Worm (Caenorhabditis elegans) whole organism, late embryonic: ENCODE results near the gene arrd-6.
A peak's percentile ranks its signal among the peaks of the same experiment; 100 is the strongest.

ENCODE experiments used
- C08G9.2 ChIP-seq: sonication (generic microtip); optimal IDR thresholded peaks from 2 replicates; lab custom pipeline; 2016; ENCODE audit warnings: mild to moderate bottlenecking, missing genetic modification characterization, moderate library complexity, missing compliant biosample characterization
- C38D4.7 ChIP-seq: fragments of 200-800 bp; sonication (Bioruptor generic); optimal IDR thresholded peaks from 2 replicates; lab custom pipeline; 2018; ENCODE audit warnings: mild to moderate bottlenecking, missing genetic modification characterization, moderate library complexity, missing compliant biosample characterization
- F13H6.1 ChIP-seq: sonication (generic microtip); optimal IDR thresholded peaks from 2 replicates; lab custom pipeline; 2016; ENCODE audit warnings: missing genetic modification characterization, missing compliant biosample characterization
- K02D7.2 ChIP-seq: sonication (generic microtip); optimal IDR thresholded peaks from 2 replicates; lab custom pipeline; 2017; ENCODE audit warnings: mild to moderate bottlenecking, missing genetic modification characterization, missing compliant biosample characterization
- Y22D7AL.16 ChIP-seq: sonication (generic microtip); optimal IDR thresholded peaks from 2 replicates; lab custom pipeline; 2016; ENCODE audit warnings: missing genetic modification characterization, missing compliant biosample characterization
- ahr-1 ChIP-seq: sonication (generic microtip); optimal IDR thresholded peaks from 2 replicates; lab custom pipeline; 2016; ENCODE audit warnings: missing genetic modification characterization, missing compliant biosample characterization
- ama-1 ChIP-seq: fragments of 150-350 bp; optimal IDR thresholded peaks from 2 replicates; lab custom pipeline; 2014
- ceh-18 ChIP-seq: sonication (generic microtip); optimal IDR thresholded peaks from 2 replicates; lab custom pipeline; 2016; ENCODE audit warnings: missing genetic modification characterization, missing compliant biosample characterization
- ceh-2 ChIP-seq: sonication (generic microtip); optimal IDR thresholded peaks from 2 replicates; lab custom pipeline; 2016; ENCODE audit warnings: missing genotype, missing genetic modification characterization, missing compliant biosample characterization
- ceh-24 ChIP-seq: sonication (generic microtip); optimal IDR thresholded peaks from 2 replicates; lab custom pipeline; 2016; ENCODE audit warnings: mild to moderate bottlenecking, missing genetic modification characterization, missing compliant biosample characterization
- ceh-30 ChIP-seq: fragments of 150-350 bp; optimal IDR thresholded peaks from 2 replicates; lab custom pipeline; 2014; ENCODE audit warnings: missing biosample characterization, missing genetic modification characterization
- ceh-31 ChIP-seq: sonication (generic microtip); optimal IDR thresholded peaks from 2 replicates; lab custom pipeline; 2016; ENCODE audit warnings: missing genetic modification characterization, missing compliant biosample characterization
- ceh-45 ChIP-seq: fragments of 200-800 bp; sonication (Bioruptor generic); IDR thresholded peaks from 2 replicates; pipeline ENCODE4 v1.3.6; 2022; ENCODE audit warnings: missing genetic modification reagents, missing genetic modification characterization, missing compliant biosample characterization
- ceh-48 ChIP-seq: sonication (generic microtip); optimal IDR thresholded peaks from 2 replicates; lab custom pipeline; 2016; ENCODE audit warnings: missing genetic modification characterization, inconsistent platforms, missing compliant biosample characterization
- che-1 ChIP-seq: sonication (generic microtip); optimal IDR thresholded peaks from 2 replicates; lab custom pipeline; 2016; ENCODE audit warnings: mild to moderate bottlenecking, missing genetic modification characterization, missing compliant biosample characterization
- dve-1 ChIP-seq: sonication (generic microtip); optimal IDR thresholded peaks from 2 replicates; lab custom pipeline; 2017; ENCODE audit warnings: antibody characterized with exemption, mild to moderate bottlenecking, missing genetic modification characterization, missing compliant biosample characterization
- elt-4 ChIP-seq: sonication (generic microtip); optimal IDR thresholded peaks from 2 replicates; lab custom pipeline; 2016; ENCODE audit warnings: missing genetic modification characterization, missing compliant biosample characterization
- fax-1 ChIP-seq: sonication (generic microtip); optimal IDR thresholded peaks from 2 replicates; lab custom pipeline; 2016; ENCODE audit warnings: missing genotype, missing genetic modification characterization, missing compliant biosample characterization
- gmeb-2 ChIP-seq: sonication (generic microtip); optimal IDR thresholded peaks from 2 replicates; lab custom pipeline; 2016; ENCODE audit warnings: missing genetic modification characterization, inconsistent platforms, missing compliant biosample characterization
- hlh-13 ChIP-seq: fragments of 200-800 bp; sonication (Bioruptor generic); optimal IDR thresholded peaks from 2 replicates; lab custom pipeline; 2018; ENCODE audit warnings: mild to moderate bottlenecking, missing genetic modification characterization, missing compliant biosample characterization
- lin-11 ChIP-seq: fragments of 200-800 bp; sonication (Bioruptor generic); optimal IDR thresholded peaks from 2 replicates; lab custom pipeline; 2018; ENCODE audit warnings: mild to moderate bottlenecking, missing genetic modification characterization, missing compliant biosample characterization
- madf-2 ChIP-seq: sonication (generic microtip); optimal IDR thresholded peaks from 2 replicates; lab custom pipeline; 2017; ENCODE audit warnings: missing genetic modification characterization, missing compliant biosample characterization
- nfya-1 ChIP-seq: sonication (generic microtip); optimal IDR thresholded peaks from 2 replicates; lab custom pipeline; 2017; ENCODE audit warnings: missing genetic modification characterization, mild to moderate bottlenecking, missing compliant biosample characterization, antibody characterized with exemption, moderate library complexity
- nhr-11 ChIP-seq: fragments of 150-350 bp; optimal IDR thresholded peaks from 2 replicates; lab custom pipeline; 2014; ENCODE audit warnings: missing biosample characterization, missing genetic modification characterization
- npax-4 ChIP-seq: sonication (generic microtip); optimal IDR thresholded peaks from 2 replicates; lab custom pipeline; 2016; ENCODE audit warnings: missing genetic modification characterization, missing compliant biosample characterization
- pat-9 ChIP-seq: fragments of 200-800 bp; sonication (Bioruptor generic); optimal IDR thresholded peaks from 2 replicates; lab custom pipeline; 2018; ENCODE audit warnings: mild to moderate bottlenecking, missing genetic modification characterization, moderate library complexity, missing compliant biosample characterization
- pros-1 ChIP-seq: fragments of 150-350 bp; optimal IDR thresholded peaks from 2 replicates; lab custom pipeline; 2014; ENCODE audit warnings: missing biosample characterization, missing genetic modification reagents, missing genetic modification characterization
- rnt-1 ChIP-seq: sonication (generic microtip); optimal IDR thresholded peaks from 2 replicates; lab custom pipeline; 2016; ENCODE audit warnings: missing genetic modification characterization, missing compliant biosample characterization
- sdc-2 ChIP-seq: sonication (generic microtip); optimal IDR thresholded peaks from 2 replicates; lab custom pipeline; 2016; ENCODE audit warnings: missing genotype, missing genetic modification characterization, missing compliant biosample characterization
- sox-2 ChIP-seq: fragments of 200-800 bp; sonication (Bioruptor generic); IDR thresholded peaks from 2 replicates; pipeline ENCODE4 v1.3.6; 2022; ENCODE audit warnings: missing genetic modification reagents, missing genetic modification characterization, missing compliant biosample characterization
- sox-4 ChIP-seq: sonication (generic microtip); optimal IDR thresholded peaks from 2 replicates; lab custom pipeline; 2017; ENCODE audit warnings: mild to moderate bottlenecking, missing genetic modification characterization, inconsistent platforms, missing compliant biosample characterization
- syd-9 ChIP-seq: sonication (generic microtip); optimal IDR thresholded peaks from 2 replicates; lab custom pipeline; 2016; ENCODE audit warnings: mild to moderate bottlenecking, missing genetic modification characterization, moderate library complexity, missing compliant biosample characterization
- tbx-2 ChIP-seq: sonication (generic microtip); optimal IDR thresholded peaks from 2 replicates; lab custom pipeline; 2016; ENCODE audit warnings: missing genetic modification characterization, missing compliant biosample characterization
- tbx-7 ChIP-seq: sonication (generic microtip); optimal IDR thresholded peaks from 2 replicates; lab custom pipeline; 2016; ENCODE audit warnings: missing genotype, missing genetic modification characterization, missing compliant biosample characterization
- ttx-3 ChIP-seq: sonication (generic microtip); optimal IDR thresholded peaks from 2 replicates; lab custom pipeline; 2016; ENCODE audit warnings: missing genetic modification reagents, missing genetic modification characterization, missing compliant biosample characterization
- unc-42 ChIP-seq: sonication (generic microtip); optimal IDR thresholded peaks from 2 replicates; lab custom pipeline; 2016; ENCODE audit warnings: missing genotype, missing genetic modification characterization, missing compliant biosample characterization
- zip-5 ChIP-seq: sonication (generic microtip); optimal IDR thresholded peaks from 2 replicates; lab custom pipeline; 2016; ENCODE audit warnings: missing genetic modification characterization, missing compliant biosample characterization
- ztf-16 ChIP-seq: sonication (generic microtip); optimal IDR thresholded peaks from 2 replicates; lab custom pipeline; 2017; ENCODE audit warnings: missing genetic modification characterization, missing compliant biosample characterization

arrd-6 gene

DNA sequence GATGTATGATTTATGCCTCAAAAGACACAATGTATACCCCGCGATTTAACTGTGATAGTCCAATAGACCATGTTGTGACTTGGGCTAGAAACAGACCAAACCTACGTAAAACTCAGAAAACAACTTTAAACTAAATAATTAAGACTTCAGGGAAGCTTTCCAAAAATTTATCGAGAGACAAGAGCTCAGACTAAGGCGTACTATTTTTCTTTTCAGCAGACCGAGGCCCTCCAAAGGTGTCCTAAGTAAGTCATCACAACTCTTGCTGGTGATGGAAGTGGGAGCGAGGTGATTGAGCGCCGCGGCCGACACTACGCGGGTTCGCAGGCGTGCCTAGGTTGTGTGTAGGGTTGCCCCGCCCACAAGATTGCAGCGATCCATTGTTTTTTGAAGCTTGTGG, 24.5 kb downstream of the arrd-6 start:
- TF ChIP-seq che-1 (tag; lab: Kevin White, UChicago) (no peak), nfya-1 (tag; lab: Kevin White, UChicago) (no peak), ama-1 (lab: Kevin White, UChicago) (peak; percentile 68), tbx-7 (no peak), ceh-30 (tag; lab: Kevin White, UChicago) (no peak), C08G9.2 (peak; percentile 18), unc-42 (tag; lab: Kevin White, UChicago) (no peak), lin-11 (tag; lab: Kevin White, UChicago) (no peak), K02D7.2 (tag; lab: Kevin White, UChicago) (no peak), sox-4 (tag; lab: Kevin White, UChicago) (no peak)
- TF ChIP-seq, all 69 proteins: peak for 2

DNA sequence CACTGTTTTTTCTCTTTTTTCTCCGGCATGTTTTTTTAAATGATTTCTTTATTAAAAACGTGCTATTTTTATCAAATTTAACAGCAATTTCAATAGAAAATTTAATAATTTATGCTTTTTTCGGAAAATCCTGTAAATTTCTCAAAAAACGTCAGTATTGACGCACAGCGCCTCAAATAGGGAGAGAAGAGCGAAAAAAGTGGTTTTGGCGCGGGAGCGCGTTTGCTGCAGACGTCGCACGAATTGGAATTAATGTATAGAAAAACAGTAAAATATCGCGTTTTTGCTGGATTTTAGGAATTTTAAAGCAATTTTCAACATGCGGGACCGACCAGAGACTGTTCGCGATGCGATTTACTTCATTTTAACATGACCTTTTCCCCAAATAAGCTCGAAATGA, 26.4 kb downstream of the arrd-6 start:
- peak; percentile 13 for TF ChIP-seq ceh-31 (tag; lab: Kevin White, UChicago)

DNA sequence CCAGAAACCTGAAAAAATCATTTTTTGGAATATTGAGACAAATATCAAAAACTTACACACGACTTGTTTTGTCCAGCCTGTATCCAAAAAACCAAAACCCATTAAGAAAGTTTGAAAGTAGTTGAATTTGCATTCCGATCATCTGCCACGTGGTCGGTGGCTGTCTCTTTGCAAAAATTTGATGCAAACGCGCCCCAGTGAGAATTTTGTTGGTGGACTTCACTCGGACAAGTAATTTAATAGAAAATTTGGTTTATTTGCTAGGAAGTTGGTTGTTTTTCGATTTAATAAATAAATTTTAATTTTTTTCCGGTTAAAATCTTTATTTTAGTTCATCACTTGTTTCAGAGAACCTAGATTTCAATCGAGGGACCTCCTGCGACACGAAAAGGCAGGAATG, 32.8 kb downstream of the arrd-6 start:
- TF ChIP-seq pat-9 (tag; lab: Kevin White, UChicago) (no peak), C38D4.7 (no peak), ceh-45 (GFP tag; lab: Robert Waterston, UW) (no peak), nhr-11 (tag; lab: Kevin White, UChicago) (no peak), ztf-16 (no peak), sox-4 (tag; lab: Kevin White, UChicago) (no peak), tbx-2 (tag; lab: Kevin White, UChicago) (no peak), ceh-2 (no peak), F13H6.1 (no peak), gmeb-2 (tag; lab: Kevin White, UChicago) (no peak), unc-42 (tag; lab: Kevin White, UChicago) (no peak), npax-4 (tag; lab: Kevin White, UChicago) (no peak), fax-1 (no peak), elt-4 (tag; lab: Kevin White, UChicago) (no peak), K02D7.2 (tag; lab: Kevin White, UChicago) (no peak)
- TF ChIP-seq, all 69 proteins: peak for 0

DNA sequence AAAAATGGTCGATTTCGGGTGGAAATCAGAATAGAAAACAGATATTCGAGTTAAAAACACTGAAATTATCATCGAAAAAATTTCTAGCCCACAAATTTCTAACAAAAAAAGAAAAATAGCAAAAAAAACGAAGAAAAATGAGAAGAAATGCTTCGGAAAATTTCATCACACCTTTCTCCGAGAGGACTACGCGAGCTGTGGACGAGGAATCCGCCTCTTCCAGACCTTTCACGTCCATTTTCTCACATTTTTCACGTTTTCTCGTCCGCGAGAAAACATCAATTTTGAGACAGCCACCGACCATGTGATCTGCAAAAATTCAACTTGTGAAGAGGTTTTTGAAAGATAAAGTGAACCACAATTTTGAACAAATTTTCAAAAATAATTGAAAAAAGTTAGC, 33.9 kb downstream of the arrd-6 start:
- TF ChIP-seq C38D4.7 = no peak
- peak; percentile 17 for TF ChIP-seq tbx-2 (tag; lab: Kevin White, UChicago)
- no peak for TF ChIP-seq syd-9 (tag; lab: Kevin White, UChicago)
- TF ChIP-seq C08G9.2 = no peak
- TF ChIP-seq rnt-1 (tag; lab: Kevin White, UChicago) = no peak
- TF ChIP-seq ceh-18 (tag; lab: Kevin White, UChicago) = no peak
- TF ChIP-seq lin-11 (tag; lab: Kevin White, UChicago) = no peak
- no peak for TF ChIP-seq ahr-1 (tag; lab: Kevin White, UChicago)
- TF ChIP-seq ceh-48 (tag; lab: Kevin White, UChicago) = no peak
- TF ChIP-seq, all 69 proteins: peak for 1

DNA sequence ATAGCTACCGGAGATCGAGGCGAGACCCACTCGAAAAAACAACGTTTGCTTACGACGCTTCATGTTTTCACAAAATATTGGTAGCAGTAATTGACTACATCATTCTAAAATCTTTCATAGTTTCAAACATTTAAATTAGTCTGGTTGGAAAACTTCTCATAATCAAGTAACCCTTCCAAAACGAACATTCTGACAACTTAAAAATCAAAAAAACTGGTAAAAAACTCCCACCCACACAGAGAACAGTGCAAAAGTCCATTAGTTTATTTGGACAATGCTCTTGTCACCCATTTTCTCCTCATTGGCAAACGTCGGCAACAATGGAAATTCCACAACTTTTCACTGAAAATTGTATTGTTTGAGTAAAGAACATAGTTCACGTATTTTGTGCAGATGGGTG, 34.8 kb downstream of the arrd-6 start, which contains the start of gene F37H8.6:
F37H8.6 (minus strand) TSS at position 101 of the 400 bp plus-strand sequence.
- TF ChIP-seq ceh-30 (tag; lab: Kevin White, UChicago) (no peak), rnt-1 (tag; lab: Kevin White, UChicago) (no peak), sox-2 (GFP tag; lab: Robert Waterston, UW) (no peak), zip-5 (tag; lab: Kevin White, UChicago) (no peak)

DNA sequence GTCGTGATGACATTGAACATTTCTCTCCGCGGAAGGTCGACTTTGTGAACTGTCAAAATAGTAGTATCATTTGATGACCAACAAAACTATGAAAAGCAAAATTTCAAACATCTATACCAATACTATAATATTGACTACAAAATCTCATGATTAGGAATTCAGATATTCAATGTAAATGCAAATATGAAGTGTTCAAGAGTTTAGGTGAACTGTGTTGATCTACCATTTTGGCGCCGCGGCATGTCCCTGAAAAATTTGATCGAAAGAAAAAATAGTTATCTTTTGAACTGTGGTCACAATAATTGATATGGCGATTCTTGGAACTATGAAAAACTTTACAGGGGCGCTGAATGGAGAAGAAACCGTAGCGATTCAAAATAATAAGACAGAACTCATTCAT, 36.2 kb downstream of the arrd-6 start:
- TF ChIP-seq Y22D7AL.16 (tag; lab: Kevin White, UChicago) = no peak
- TF ChIP-seq madf-2 (tag; lab: Kevin White, UChicago) = no peak
- no peak for TF ChIP-seq ceh-24
- no peak for TF ChIP-seq sdc-2 (tag; lab: Kevin White, UChicago)
- no peak for TF ChIP-seq ttx-3
- no peak for TF ChIP-seq hlh-13 (GFP tag; lab: Kevin White, UChicago)
- no peak for TF ChIP-seq ceh-45 (GFP tag; lab: Robert Waterston, UW)
- no peak for TF ChIP-seq dve-1 (tag; lab: Kevin White, UChicago)
- TF ChIP-seq nhr-11 (tag; lab: Kevin White, UChicago) = no peak
- no peak for TF ChIP-seq rnt-1 (tag; lab: Kevin White, UChicago)
- TF ChIP-seq pros-1 = no peak
- TF ChIP-seq ceh-48 (tag; lab: Kevin White, UChicago) = no peak
